Worm (Caenorhabditis elegans) whole organism, L1 larva: ENCODE measurements around the gene srlf-13.
A peak's percentile ranks its signal among the peaks of the same experiment; 100 is the strongest.

Source experiments
- C34B4.2 ChIP-seq: sonication (generic microtip); optimal IDR thresholded peaks from 2 replicates; lab custom pipeline; 2017; ENCODE audit warnings: mild to moderate bottlenecking, missing genetic modification characterization, missing compliant biosample characterization
- ama-1 ChIP-seq: fragments of 150-350 bp; optimal IDR thresholded peaks from 2 replicates; lab custom pipeline; 2014
- dsc-1 ChIP-seq: sonication (generic microtip); optimal IDR thresholded peaks from 2 replicates; lab custom pipeline; 2016; ENCODE audit warnings: mild to moderate bottlenecking, missing genetic modification characterization, missing compliant biosample characterization
- egl-27 ChIP-seq, 2 experiments: fragments of 150-350 bp in 1 of 2; sonication (generic microtip); optimal IDR thresholded peaks; 3 replicates each; lab custom pipeline; 2017 to 2018; ENCODE audit warnings: missing biosample characterization in 2 of 2, missing genetic modification characterization in 2 of 2, missing genetic modification reagents in 2 of 2
- elt-2 ChIP-seq: sonication (generic microtip); optimal IDR thresholded peaks from 2 replicates; lab custom pipeline; 2016; ENCODE audit warnings: missing genetic modification characterization, mild to moderate bottlenecking, inconsistent platforms, missing compliant biosample characterization, missing genetic modification reagents
- lin-13 ChIP-seq: fragments of 150-350 bp; optimal IDR thresholded peaks from 2 replicates; lab custom pipeline; 2014; ENCODE audit warnings: missing biosample characterization, missing genetic modification reagents, missing genetic modification characterization
- lsy-2 ChIP-seq, 2 experiments: fragments of 150-350 bp; optimal IDR thresholded peaks; 2 replicates each; lab custom pipeline; 2014; ENCODE audit warnings: missing biosample characterization in 2 of 2, missing genetic modification characterization in 2 of 2
- nhr-11 ChIP-seq: fragments of 150-350 bp; optimal IDR thresholded peaks from 2 replicates; lab custom pipeline; 2014; ENCODE audit warnings: missing biosample characterization, missing genetic modification characterization
- snpc-4 ChIP-seq: fragments of 150-350 bp; optimal IDR thresholded peaks from 2 replicates; lab custom pipeline; 2014; ENCODE audit warnings: missing biosample characterization, missing genetic modification characterization
- unc-86 ChIP-seq: sonication (generic microtip); optimal IDR thresholded peaks from 2 replicates; lab custom pipeline; 2016; ENCODE audit warnings: missing genetic modification characterization, missing compliant biosample characterization

- TF ChIP-seq C34B4.2 (tag; lab: Kevin White, UChicago) (no peak), elt-2 (tag; lab: Kevin White, UChicago) (peak; percentile 31), egl-27 (tag; optimal IDR thresholded peaks at IDR 0.05; lab: Kevin White, UChicago) (no peak), ama-1 (lab: Kevin White, UChicago) (peak; percentile 84), dsc-1 (tag; lab: Kevin White, UChicago) (no peak), lsy-2 (tag; optimal IDR thresholded peaks at IDR 0.05; lab: Kevin White, UChicago) (peak in 1 of 2 experiments; percentile 15), snpc-4 (tag; lab: Kevin White, UChicago) (no peak), unc-86 (tag; lab: Kevin White, UChicago) (no peak), nhr-11 (tag; lab: Kevin White, UChicago) (no peak), lin-13 (GFP tag; lab: Kevin White, UChicago) (no peak)
Measured at ce11 chrIV:10933777-10934546, 37.5 kb upstream of the srlf-13 start.
